Worm (Caenorhabditis elegans): ENCODE measurements around the gene F48G7.8.

ce11 chrV:627585-627984 is at the start of gene F48G7.8:
- no peak for TF ChIP-seq elt-3 (tag; optimal IDR thresholded peaks at IDR 0.05)
- TF ChIP-seq zag-1 (tag; optimal IDR thresholded peaks at IDR 0.05), result no peak
- TF ChIP-seq C34F6.9 (tag; optimal IDR thresholded peaks at IDR 0.05), result no peak
- TF ChIP-seq nhr-237 (tag; optimal IDR thresholded peaks at IDR 0.05), result no peak
- TF ChIP-seq skn-1 (tag; optimal IDR thresholded peaks at IDR 0.05), result no peak
- no peak for TF ChIP-seq lin-13 (GFP tag; optimal IDR thresholded peaks at IDR 0.05)
- TF ChIP-seq ceh-82 (tag; optimal IDR thresholded peaks at IDR 0.05), result no peak
- TF ChIP-seq aly-2 (tag; optimal IDR thresholded peaks at IDR 0.05), result no peak
- TF ChIP-seq nhr-25 (tag; optimal IDR thresholded peaks at IDR 0.05), result no peak
- no peak for TF ChIP-seq nhr-11 (tag; optimal IDR thresholded peaks at IDR 0.05)
- TF ChIP-seq alr-1 (tag; optimal IDR thresholded peaks at IDR 0.05), result no peak
- no peak for TF ChIP-seq dmd-4 (tag; optimal IDR thresholded peaks at IDR 0.05)
- TF ChIP-seq ceh-16 (tag; optimal IDR thresholded peaks at IDR 0.05), result no peak

Data from whole organism, L2 larva.